Fruit fly (Drosophila melanogaster) Kc167 (cell line): ENCODE data around the gene CG16964.

Experiments
- Myc ChIP-seq: fragments of >200 bp; optimal IDR thresholded peaks from 2 replicates; lab custom pipeline; 2017; ENCODE audit warnings: missing external identifiers
- Sin3A ChIP-seq: fragments of >200 bp; optimal IDR thresholded peaks from 2 replicates; lab custom pipeline; 2018; ENCODE audit warnings: missing external identifiers
- psq ChIP-seq: fragments of >200 bp; optimal IDR thresholded peaks from 2 replicates; lab custom pipeline; 2017; ENCODE audit warnings: missing external identifiers

DNA sequence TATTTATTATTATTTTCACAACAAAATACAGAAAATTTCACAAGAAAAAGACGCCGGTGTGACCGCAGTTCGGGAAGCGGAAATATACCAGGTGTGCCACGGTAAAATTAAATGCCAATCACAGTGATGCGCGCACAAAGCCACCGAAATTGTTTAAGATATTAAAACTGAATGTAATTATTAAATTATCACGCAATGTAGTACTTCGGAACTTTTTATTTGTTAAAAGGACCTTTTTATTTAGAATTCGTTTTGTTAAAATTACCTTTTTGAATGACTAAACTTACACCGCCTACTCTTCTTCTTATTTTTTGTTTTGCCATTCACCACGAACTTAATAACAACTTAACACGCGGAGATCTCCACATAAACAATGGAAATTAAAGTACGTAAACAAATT, 40.2 kb downstream of the CG16964 start, which contains the start of the genes CG6686 and CG34163:
- TF ChIP-seq psq (lab: Kevin White, UChicago) (no peak), Sin3A (lab: Kevin White, UChicago) (no peak), Myc (lab: Kevin White, UChicago) (no peak)
